Fruit fly (Drosophila melanogaster): ENCODE data around the gene CG2162.

The CG2162 gene

dm6 chr3L:3001445-3001844 is 33.6 kb upstream of the CG2162 start, which contains the start of gene FMRFaR:
TSS of gene FMRFaR (plus strand) at chr3L:3001716.
- no peak for TF ChIP-seq CG17912 (GFP tag; optimal IDR thresholded peaks at IDR 0.05)
- TF ChIP-seq CG11504 (tag; optimal IDR thresholded peaks at IDR 0.05): peak; percentile 99
- 0 out of 2 replicates have a peak, but pooled peaks have one; percentile 27 for TF ChIP-seq CG32532 (GFP tag; IDR thresholded peaks at IDR 0.05)
- TF ChIP-seq chm (GFP tag; IDR thresholded peaks at IDR 0.05): peak; percentile 15; the same call in 1 of the 2 replicates

dm6 chr3L:3013496-3013895 is 21.5 kb upstream of the CG2162 start:
- TF ChIP-seq nmo (GFP tag; optimal IDR thresholded peaks at IDR 0.05): no peak
- peak; percentile 15 for TF ChIP-seq lab (GFP tag; optimal IDR thresholded peaks at IDR 0.05)
- no peak for TF ChIP-seq CG7839 (tag; optimal IDR thresholded peaks at IDR 0.05)
- no peak for TF ChIP-seq CG7556 (GFP tag; optimal IDR thresholded peaks at IDR 0.05)
- TF ChIP-seq CG10431 (GFP tag; optimal IDR thresholded peaks at IDR 0.05): no peak
- TF ChIP-seq Neu2 (GFP tag; optimal IDR thresholded peaks at IDR 0.05; ENCODE audit: borderline replicate concordance): no peak
- no peak for TF ChIP-seq Nf-YA (GFP tag; IDR thresholded peaks at IDR 0.05)
- no peak for TF ChIP-seq sens (GFP tag)
- TF ChIP-seq slbo (GFP tag; IDR thresholded peaks at IDR 0.05): peak; percentile 57
- peak; percentile 23; the same call in 1 of the 2 replicates for TF ChIP-seq esg (GFP tag; conservative IDR thresholded peaks at IDR 0.05)
- no peak for TF ChIP-seq BEAF-32 (GFP tag; optimal IDR thresholded peaks at IDR 0.05)
- no peak for TF ChIP-seq CG3847 (GFP tag; IDR thresholded peaks at IDR 0.05)
- no peak for TF ChIP-seq Dfd (GFP tag; optimal IDR thresholded peaks at IDR 0.05)
- peak; percentile 11 for TF ChIP-seq CG11504 (tag; optimal IDR thresholded peaks at IDR 0.05)
- no peak for TF ChIP-seq mirr (GFP tag; optimal IDR thresholded peaks at IDR 0.05)
- TF ChIP-seq gcm (GFP tag; optimal IDR thresholded peaks at IDR 0.05): no peak
- TF ChIP-seq btn (GFP tag; optimal IDR thresholded peaks at IDR 0.05): no peak
- TF ChIP-seq amos (GFP tag; IDR thresholded peaks at IDR 0.05; ENCODE audit: partially characterized antibody): no peak
- no peak for TF ChIP-seq CG12155 (GFP tag; optimal IDR thresholded peaks at IDR 0.05)
- TF ChIP-seq Ets65A (GFP tag): peak; percentile 69
- no peak for TF ChIP-seq D19A (tag; optimal IDR thresholded peaks at IDR 0.05)
- no peak for TF ChIP-seq CG11695 (GFP tag; IDR thresholded peaks at IDR 0.05)
- TF ChIP-seq Max (GFP tag; optimal IDR thresholded peaks at IDR 0.05): no peak
- no peak for TF ChIP-seq CG11247 (GFP tag; IDR thresholded peaks at IDR 0.05)
- TF ChIP-seq tup (GFP tag; optimal IDR thresholded peaks at IDR 0.05): no peak
- 0 out of 3 replicates have a peak, but pooled peaks have one; percentile 15 for TF ChIP-seq CG2889 (GFP tag; IDR thresholded peaks at IDR 0.05)
- TF ChIP-seq CG6854 (GFP tag; optimal IDR thresholded peaks at IDR 0.05): no peak
- 0 out of 3 replicates have a peak, but pooled peaks have one; percentile 14 for TF ChIP-seq Dbx (GFP tag; IDR thresholded peaks at IDR 0.05)
- peak; percentile 42 for TF ChIP-seq CG18599 (GFP tag; optimal IDR thresholded peaks at IDR 0.05)
- no peak for TF ChIP-seq CG2116 (GFP tag; optimal IDR thresholded peaks at IDR 0.05)
- TF ChIP-seq ara (GFP tag; IDR thresholded peaks at IDR 0.05): no peak
- no peak for TF ChIP-seq tgo (GFP tag; IDR thresholded peaks at IDR 0.05)
- no peak for TF ChIP-seq CG1529 (GFP tag; optimal IDR thresholded peaks at IDR 0.05)
- TF ChIP-seq Atf6 (GFP tag; IDR thresholded peaks at IDR 0.05): no peak
- no peak for TF ChIP-seq CG18619 (GFP tag; optimal IDR thresholded peaks at IDR 0.05)
- TF ChIP-seq HLH3B (GFP tag; IDR thresholded peaks at IDR 0.05): 0 out of 2 replicates have a peak, but pooled peaks have one; percentile 24
- no peak for TF ChIP-seq CG31365 (tag; optimal IDR thresholded peaks at IDR 0.05)
- TF ChIP-seq CG2678 (tag; optimal IDR thresholded peaks at IDR 0.05): peak; percentile 7
